Fruit fly (Drosophila melanogaster): ENCODE data around the gene CG15923.

- TF ChIP-seq CG8478 (optimal IDR thresholded peaks at IDR 0.05), result no peak
- no peak for TF ChIP-seq CTCF (optimal IDR thresholded peaks at IDR 0.05)
These were observed 11.0 kb downstream of the CG15923 start for dm6 chr3R:20605562-20606155.
